Fruit fly (Drosophila melanogaster) whole organism, embryonic: Measurements from ENCODE around the gene CG33640.

Experiments used
- Ada2b ChIP-seq: fragments of 200-800 bp; sonication (Bioruptor generic); IDR thresholded peaks from 2 replicates; pipeline ENCODE4 v1.3.6; 2022; ENCODE audit warnings: missing biosample characterization, missing genetic modification characterization
- Atf6 ChIP-seq: fragments of 200-800 bp; sonication (Bioruptor generic); IDR thresholded peaks from 2 replicates; pipeline ENCODE4 v1.3.6; 2022; ENCODE audit warnings: missing biosample characterization, missing genetic modification characterization
- Awh ChIP-seq: fragments of 200-800 bp; sonication (Bioruptor generic); IDR thresholded peaks from 2 replicates; pipeline ENCODE4, ENCODE4 v1.3.6; 2022; ENCODE audit warnings: missing biosample characterization, missing genetic modification characterization
- BEAF-32 ChIP-seq: fragments of 200-800 bp; sonication (Bioruptor generic); optimal IDR thresholded peaks from 3 replicates; lab custom pipeline; 2017; ENCODE audit warnings: missing biosample characterization, missing genetic modification characterization, mild to moderate bottlenecking, moderate library complexity, missing genetic modification reagents
- Blimp-1 ChIP-seq: fragments of 200-800 bp; sonication (Bioruptor generic); optimal IDR thresholded peaks from 3 replicates; lab custom pipeline; 2018; ENCODE audit warnings: missing biosample characterization, missing genetic modification characterization, mild to moderate bottlenecking, moderate library complexity, missing genetic modification reagents
- CG10565 ChIP-seq: fragments of 200-800 bp; sonication (Bioruptor generic); optimal IDR thresholded peaks from 3 replicates; lab custom pipeline; 2016; ENCODE audit warnings: missing biosample characterization, mild to moderate bottlenecking, missing genetic modification characterization
- CG11456 ChIP-seq: fragments of 200-800 bp; sonication (Bioruptor generic); IDR thresholded peaks from 3 replicates; pipeline ENCODE4 v1.3.6; 2022; ENCODE audit warnings: missing biosample characterization, missing genetic modification characterization
- CG15514 ChIP-seq: fragments of 200-800 bp; sonication (Bioruptor generic); optimal IDR thresholded peaks from 3 replicates; lab custom pipeline; 2017; ENCODE audit warnings: missing biosample characterization, missing genetic modification characterization, mild to moderate bottlenecking, moderate library complexity, missing genetic modification reagents
- CG15601 ChIP-seq: fragments of 200-800 bp; sonication (Bioruptor generic); optimal IDR thresholded peaks from 3 replicates; lab custom pipeline; 2019; ENCODE audit warnings: missing biosample characterization, mild to moderate bottlenecking, missing genetic modification characterization, moderate library complexity
- CG17612 ChIP-seq: fragments of 200-800 bp; sonication (Bioruptor generic); IDR thresholded peaks from 2 replicates; pipeline ENCODE4 v1.3.6; 2022; ENCODE audit warnings: missing biosample characterization, missing genetic modification characterization
- CG30020 ChIP-seq: fragments of 200-800 bp; optimal IDR thresholded peaks from 2 replicates; lab custom pipeline; 2019; ENCODE audit warnings: missing biosample characterization, mild to moderate bottlenecking, missing genetic modification characterization, moderate library complexity
- CG3065 ChIP-seq: fragments of 200-800 bp; sonication (Bioruptor generic); optimal IDR thresholded peaks from 2 replicates; lab custom pipeline; 2016; ENCODE audit warnings: missing biosample characterization, missing genetic modification characterization
- CG32772 ChIP-seq: fragments of 200-800 bp; sonication (Bioruptor generic); IDR thresholded peaks from 2 replicates; pipeline ENCODE4 v1.3.6; 2022; ENCODE audit warnings: missing biosample characterization, missing genetic modification characterization
- CG4617 ChIP-seq: fragments of 200-800 bp; sonication (Bioruptor generic); optimal IDR thresholded peaks from 3 replicates; lab custom pipeline; 2016; ENCODE audit warnings: missing biosample characterization, missing genetic modification characterization, borderline replicate concordance
- CG8944 ChIP-seq: fragments of 200-800 bp; sonication (Bioruptor generic); optimal IDR thresholded peaks from 3 replicates; lab custom pipeline; 2016; ENCODE audit warnings: missing biosample characterization, missing genetic modification characterization
- CG9797 ChIP-seq: fragments of 200-800 bp; sonication (Bioruptor generic); optimal IDR thresholded peaks from 3 replicates; lab custom pipeline; 2018; ENCODE audit warnings: missing biosample characterization, mild to moderate bottlenecking, missing genetic modification characterization
- Ets97D ChIP-seq: fragments of 200-800 bp; sonication (Bioruptor generic); optimal IDR thresholded peaks from 3 replicates; lab custom pipeline; 2016; ENCODE audit warnings: missing biosample characterization, missing genetic modification characterization
- GATAe ChIP-seq: fragments of 200-800 bp; sonication (Bioruptor generic); conservative IDR thresholded peaks from 2 replicates; pipeline ENCODE4 v1.3.6; 2022; ENCODE audit warnings: missing biosample characterization, missing genetic modification characterization
- Gsc ChIP-seq: fragments of 200-800 bp; sonication (Bioruptor generic); IDR thresholded peaks from 2 replicates; pipeline ENCODE4 v1.3.6; 2022; ENCODE audit warnings: missing biosample characterization, missing genetic modification characterization
- Hr39 ChIP-seq: fragments of >200 bp; optimal IDR thresholded peaks from 2 replicates; lab custom pipeline; 2017
- Kr ChIP-seq: fragments of 200-800 bp; sonication (Bioruptor generic); optimal IDR thresholded peaks from 2 replicates; lab custom pipeline; 2017; ENCODE audit warnings: missing biosample characterization, mild to moderate bottlenecking, missing genetic modification characterization
- Lim3 ChIP-seq: fragments of 200-800 bp; sonication (Bioruptor generic); IDR thresholded peaks from 2 replicates; pipeline ENCODE4 v1.3.6; 2022; ENCODE audit warnings: missing biosample characterization, missing genetic modification characterization
- NfI ChIP-seq: fragments of 200-800 bp; sonication (Bioruptor generic); optimal IDR thresholded peaks from 3 replicates; lab custom pipeline; 2018; ENCODE audit warnings: missing biosample characterization, mild to moderate bottlenecking, missing genetic modification characterization, moderate library complexity
- Optix ChIP-seq: fragments of 200-800 bp; sonication (Bioruptor generic); IDR thresholded peaks from 3 replicates; pipeline ENCODE4 v1.3.6; 2022; ENCODE audit warnings: missing biosample characterization, missing genetic modification characterization
- PHDP ChIP-seq: fragments of 200-800 bp; sonication (Bioruptor generic); optimal IDR thresholded peaks from 3 replicates; lab custom pipeline; 2018; ENCODE audit warnings: missing biosample characterization, mild to moderate bottlenecking, missing genetic modification characterization, moderate library complexity
- Ravus ChIP-seq: fragments of 200-800 bp; sonication (Bioruptor generic); IDR thresholded peaks from 2 replicates; pipeline ENCODE4 v1.3.6; 2022; ENCODE audit warnings: missing biosample characterization, missing genetic modification characterization
- Spps ChIP-seq: fragments of 200-800 bp; sonication (Bioruptor generic); optimal IDR thresholded peaks from 2 replicates; lab custom pipeline; 2018; ENCODE audit warnings: missing biosample characterization, mild to moderate bottlenecking, missing genetic modification characterization
- amos ChIP-seq: fragments of 200-800 bp; sonication (Bioruptor generic); IDR thresholded peaks from 2 replicates; pipeline ENCODE4 v1.3.6; 2022; ENCODE audit warnings: missing biosample characterization, missing genetic modification characterization; ENCODE audit not compliant: partially characterized antibody
- az2 ChIP-seq: fragments of 200-800 bp; sonication (Bioruptor generic); optimal IDR thresholded peaks from 3 replicates; lab custom pipeline; 2016; ENCODE audit warnings: missing biosample characterization, missing genetic modification characterization
- bcd ChIP-seq: fragments of 200-800 bp; sonication (Bioruptor generic); optimal IDR thresholded peaks from 2 replicates; lab custom pipeline; 2017; ENCODE audit warnings: missing biosample characterization, mild to moderate bottlenecking, missing genetic modification characterization
- cas ChIP-seq: fragments of 200-800 bp; sonication (Bioruptor generic); IDR thresholded peaks from 2 replicates; pipeline ENCODE4 v1.3.6; 2022; ENCODE audit warnings: missing biosample characterization, missing genetic modification characterization
- chinmo ChIP-seq: fragments of 200-800 bp; sonication (Bioruptor generic); IDR thresholded peaks from 4 replicates; pipeline ENCODE4 v1.3.6; 2022; ENCODE audit warnings: missing biosample characterization, missing genetic modification characterization; ENCODE audit not compliant: partially characterized antibody
- chn ChIP-seq: fragments of 200-800 bp; sonication (Bioruptor generic); optimal IDR thresholded peaks from 2 replicates; lab custom pipeline; 2016; ENCODE audit warnings: missing biosample characterization, missing genetic modification characterization
- ci ChIP-seq: fragments of 200-800 bp; sonication (Bioruptor generic); IDR thresholded peaks from 3 replicates; pipeline ENCODE4 v1.3.6; 2022; ENCODE audit warnings: missing biosample characterization, missing genetic modification characterization
- en ChIP-seq: fragments of 200-800 bp; sonication (Bioruptor generic); optimal IDR thresholded peaks from 2 replicates; lab custom pipeline; 2016; ENCODE audit warnings: missing biosample characterization, missing genetic modification characterization
- fd64A ChIP-seq: fragments of 200-800 bp; sonication (Bioruptor generic); optimal IDR thresholded peaks from 3 replicates; lab custom pipeline; 2018; ENCODE audit warnings: missing biosample characterization, mild to moderate bottlenecking, missing genetic modification characterization
- gro ChIP-seq: fragments of 200-800 bp; sonication (Bioruptor generic); optimal IDR thresholded peaks from 2 replicates; lab custom pipeline; 2016; ENCODE audit warnings: missing biosample characterization, missing genetic modification characterization
- hbn ChIP-seq: fragments of 200-800 bp; sonication (Bioruptor generic); IDR thresholded peaks from 2 replicates; pipeline ENCODE4 v1.3.6; 2022; ENCODE audit warnings: missing biosample characterization, missing genetic modification characterization; ENCODE audit not compliant: partially characterized antibody
- hkb ChIP-seq, 2 experiments: fragments of 200-800 bp in 1 of 2; fragments of >200 bp in 1 of 2; sonication (Bioruptor generic) in 1 of 2; IDR thresholded peaks in 1 of 2; optimal IDR thresholded peaks in 1 of 2; 2 replicates each; pipeline versions ENCODE4 v1.3.6 to Lab custom; 2017 to 2022; ENCODE audit warnings: missing biosample characterization in 1 of 2, missing genetic modification characterization in 1 of 2
- hth ChIP-seq: fragments of >200 bp; optimal IDR thresholded peaks from 2 replicates; lab custom pipeline; 2017; ENCODE audit warnings: inconsistent platforms
- ind ChIP-seq: fragments of 200-800 bp; sonication (Bioruptor generic); optimal IDR thresholded peaks from 3 replicates; lab custom pipeline; 2016; ENCODE audit warnings: missing biosample characterization, missing genetic modification characterization
- luna ChIP-seq: fragments of 200-800 bp; sonication (Bioruptor generic); optimal IDR thresholded peaks from 2 replicates; lab custom pipeline; 2016; ENCODE audit warnings: missing biosample characterization, missing genetic modification characterization
- maf-S ChIP-seq: fragments of 200-800 bp; sonication (Bioruptor generic); optimal IDR thresholded peaks from 2 replicates; lab custom pipeline; 2016; ENCODE audit warnings: missing biosample characterization, missing genetic modification characterization
- nom ChIP-seq: fragments of 200-800 bp; sonication (Bioruptor generic); optimal IDR thresholded peaks from 2 replicates; lab custom pipeline; 2017; ENCODE audit warnings: missing biosample characterization, missing genetic modification characterization, mild to moderate bottlenecking, moderate library complexity, missing genetic modification reagents
- pita ChIP-seq: fragments of 200-800 bp; sonication (Bioruptor generic); optimal IDR thresholded peaks from 2 replicates; lab custom pipeline; 2017; ENCODE audit warnings: missing biosample characterization, mild to moderate bottlenecking, missing genetic modification characterization
- run ChIP-seq: fragments of 200-800 bp; sonication (Bioruptor generic); optimal IDR thresholded peaks from 3 replicates; lab custom pipeline; 2018; ENCODE audit warnings: missing biosample characterization, mild to moderate bottlenecking, missing genetic modification characterization
- sens-2 ChIP-seq: fragments of 200-800 bp; sonication (Bioruptor generic); IDR thresholded peaks from 2 replicates; pipeline ENCODE4 v1.3.6; 2022; ENCODE audit warnings: missing biosample characterization, missing genetic modification characterization
- slbo ChIP-seq: fragments of 200-800 bp; sonication (Bioruptor generic); IDR thresholded peaks from 2 replicates; pipeline ENCODE4 v1.3.6; 2022; ENCODE audit warnings: missing biosample characterization, missing genetic modification characterization
- tin ChIP-seq: fragments of 200-800 bp; sonication (Bioruptor generic); optimal IDR thresholded peaks from 3 replicates; lab custom pipeline; 2016; ENCODE audit warnings: missing biosample characterization, missing genetic modification characterization

The CG33640 gene

DNA sequence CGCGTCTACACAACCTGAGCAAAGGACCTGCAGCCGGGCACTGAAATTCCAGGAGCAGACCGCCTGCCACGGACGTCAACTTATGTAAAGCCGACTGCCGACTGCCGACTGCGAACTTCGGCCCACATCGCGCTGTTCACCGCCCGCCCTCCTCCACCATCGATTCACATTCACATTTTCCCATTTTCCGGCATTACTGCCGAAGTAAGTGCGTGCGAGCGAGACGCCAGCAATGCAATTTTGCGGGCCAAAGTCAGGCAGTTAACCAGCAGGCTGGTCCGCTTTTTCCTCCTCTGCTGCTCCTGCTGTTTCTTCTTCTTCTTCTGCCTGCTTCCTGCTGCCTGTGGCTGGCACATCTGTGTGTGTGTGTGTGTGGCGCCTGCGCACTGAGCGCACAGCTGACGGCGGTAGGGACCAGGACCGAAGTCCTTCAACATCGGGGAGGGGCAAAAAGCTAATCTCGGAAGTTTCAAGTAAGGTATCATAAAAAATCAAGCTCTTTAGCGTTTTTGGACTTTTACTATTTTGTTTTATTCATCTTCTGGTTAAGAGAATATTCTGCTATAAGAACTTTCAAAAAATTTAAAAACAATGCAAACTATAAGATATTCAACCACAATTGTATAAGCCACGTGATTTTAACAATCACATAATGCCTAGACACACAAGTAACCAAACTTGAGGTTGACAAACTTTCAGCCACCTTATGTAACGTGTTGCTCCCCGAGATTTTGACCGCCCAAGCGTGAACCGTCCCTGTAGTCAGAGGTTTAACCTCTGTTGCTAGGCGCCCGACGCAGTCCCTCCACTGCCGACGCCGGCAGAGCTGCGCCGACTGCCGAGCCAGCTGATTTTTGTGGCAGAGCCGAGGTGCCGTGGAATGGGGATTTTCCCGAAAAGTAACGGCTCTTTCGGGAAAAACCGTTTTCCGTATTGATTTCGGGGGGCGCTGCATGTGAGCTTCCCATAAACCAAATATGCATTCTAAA, 20.4 kb downstream of the CG33640 start (continued):
- no peak for TF ChIP-seq CG4617 (GFP tag; lab: Kevin White, UChicago)
- TF ChIP-seq maf-S (GFP tag; lab: Kevin White, UChicago): peak; percentile 54
- no peak for TF ChIP-seq Optix (GFP tag; lab: Robert Waterston, UW)
- TF ChIP-seq Ravus: no peak
- peak; percentile 48 for TF ChIP-seq ind (GFP tag; lab: Kevin White, UChicago)
- TF ChIP-seq hbn (GFP tag; lab: Robert Waterston, UW): no peak
- TF ChIP-seq fd64A (GFP tag; lab: Kevin White, UChicago): no peak
- no peak for TF ChIP-seq hkb (optimal IDR thresholded peaks at IDR 0.05; lab: Kevin White, UChicago)
- no peak for TF ChIP-seq hkb (GFP tag; IDR thresholded peaks at IDR 0.05; lab: Robert Waterston, UW)
- no peak for TF ChIP-seq Kr (GFP tag; lab: Kevin White, UChicago)
- TF ChIP-seq ci (GFP tag; lab: Robert Waterston, UW): no peak; the same call in 2 of the 3 replicates
- peak; percentile 26 for TF ChIP-seq chn (GFP tag; lab: Kevin White, UChicago)
- TF ChIP-seq CG10565 (GFP tag; lab: Kevin White, UChicago): no peak
- TF ChIP-seq CG17612: no peak
- no peak for TF ChIP-seq cas
- TF ChIP-seq Gsc: no peak
- TF ChIP-seq Ets97D (GFP tag; lab: Kevin White, UChicago): no peak
- TF ChIP-seq slbo (GFP tag; lab: Robert Waterston, UW): peak; percentile 63
- peak; percentile 63 for TF ChIP-seq CG11456 (GFP tag; lab: Robert Waterston, UW)
- TF ChIP-seq amos (GFP tag; lab: Robert Waterston, UW): peak; percentile 45; the same call in 1 of the 2 replicates
- TF ChIP-seq Blimp-1: no peak
- TF ChIP-seq CG15601 (tag; lab: Kevin White, UChicago): no peak
- peak; percentile 38 for TF ChIP-seq NfI (GFP tag; lab: Kevin White, UChicago)
- peak; percentile 58 for TF ChIP-seq nom (GFP tag; lab: Kevin White, UChicago)
- no peak for TF ChIP-seq sens-2 (GFP tag; lab: Robert Waterston, UW)
- TF ChIP-seq Ada2b (GFP tag; lab: Robert Waterston, UW): 0 out of 2 replicates have a peak, but pooled peaks have one; percentile 21
- TF ChIP-seq en (GFP tag; lab: Kevin White, UChicago): no peak
- no peak for TF ChIP-seq hth (lab: Kevin White, UChicago)
- no peak for TF ChIP-seq CG3065 (GFP tag; lab: Kevin White, UChicago)
- no peak for TF ChIP-seq PHDP (tag; lab: Kevin White, UChicago)
- TF ChIP-seq Hr39 (lab: Kevin White, UChicago): no peak
- no peak for TF ChIP-seq BEAF-32 (GFP tag; lab: Kevin White, UChicago)
- no peak for TF ChIP-seq CG9797 (GFP tag; lab: Kevin White, UChicago)
- TF ChIP-seq Spps (tag; lab: Kevin White, UChicago): no peak
- TF ChIP-seq luna: peak; percentile 23
- peak; percentile 51 for TF ChIP-seq tin
- no peak for TF ChIP-seq run (tag; lab: Kevin White, UChicago)
- TF ChIP-seq Atf6 (GFP tag; lab: Robert Waterston, UW): no peak
- TF ChIP-seq bcd (GFP tag; lab: Kevin White, UChicago): peak; percentile 37
- TF ChIP-seq chinmo (GFP tag; lab: Robert Waterston, UW): peak; percentile 59; the same call in 1 of the 4 replicates
- TF ChIP-seq Lim3 (GFP tag; lab: Robert Waterston, UW): no peak
- peak; percentile 50 for TF ChIP-seq CG8944 (GFP tag; lab: Kevin White, UChicago)
- TF ChIP-seq Awh (GFP tag; lab: Robert Waterston, UW): no peak
- no peak for TF ChIP-seq CG30020 (tag; lab: Kevin White, UChicago)
- peak; percentile 4 for TF ChIP-seq CG15514 (GFP tag; lab: Kevin White, UChicago)
- TF ChIP-seq GATAe (GFP tag; lab: Robert Waterston, UW): no peak
- TF ChIP-seq gro (GFP tag; lab: Kevin White, UChicago): peak; percentile 6
- no peak for TF ChIP-seq CG32772 (GFP tag; lab: Robert Waterston, UW)
- no peak for TF ChIP-seq pita
- peak; percentile 33 for TF ChIP-seq az2 (GFP tag; lab: Kevin White, UChicago)
